Fruit fly (Drosophila melanogaster) whole organism, embryonic: Measurements from ENCODE around the gene CG33181.

ENCODE experiments used
- Aef1 ChIP-seq: fragments of 200-800 bp; sonication (Bioruptor generic); IDR thresholded peaks from 3 replicates; pipeline ENCODE4 v1.3.6; 2022; ENCODE audit warnings: missing biosample characterization, missing genetic modification characterization
- CG10979 ChIP-seq: fragments of 200-800 bp; sonication (Bioruptor generic); optimal IDR thresholded peaks from 2 replicates; lab custom pipeline; 2018; ENCODE audit warnings: missing biosample characterization, mild to moderate bottlenecking, missing genetic modification characterization, moderate library complexity
- CG11504 ChIP-seq: fragments of 200-800 bp; sonication (Bioruptor generic); optimal IDR thresholded peaks from 3 replicates; lab custom pipeline; 2019; ENCODE audit warnings: missing biosample characterization, mild to moderate bottlenecking, missing genetic modification characterization, moderate library complexity
- CG13287 ChIP-seq: fragments of 200-800 bp; sonication (Bioruptor generic); IDR thresholded peaks from 2 replicates; pipeline ENCODE4 v1.3.6; 2022; ENCODE audit warnings: missing biosample characterization, missing genetic modification characterization; ENCODE audit not compliant: partially characterized antibody
- CG14667 ChIP-seq: fragments of 200-800 bp; sonication (Bioruptor generic); IDR thresholded peaks from 2 replicates; pipeline ENCODE4 v1.3.6; 2022; ENCODE audit warnings: missing biosample characterization, missing genetic modification characterization
- CG15011 ChIP-seq: fragments of 200-800 bp; sonication (Bioruptor generic); optimal IDR thresholded peaks from 3 replicates; lab custom pipeline; 2018; ENCODE audit warnings: missing biosample characterization, mild to moderate bottlenecking, missing genetic modification characterization
- CG1647 ChIP-seq: fragments of 200-800 bp; sonication (Bioruptor generic); optimal IDR thresholded peaks from 3 replicates; lab custom pipeline; 2016; ENCODE audit warnings: missing biosample characterization, missing genetic modification characterization
- CG18599 ChIP-seq: fragments of 200-800 bp; sonication (Bioruptor generic); optimal IDR thresholded peaks from 3 replicates; lab custom pipeline; 2017; ENCODE audit warnings: missing biosample characterization, missing genetic modification characterization, mild to moderate bottlenecking, moderate library complexity, missing genetic modification reagents
- CG34376 ChIP-seq: fragments of 200-800 bp; sonication (Bioruptor generic); optimal IDR thresholded peaks from 2 replicates; lab custom pipeline; 2018; ENCODE audit warnings: missing biosample characterization, mild to moderate bottlenecking, missing genetic modification characterization
- CG34422 ChIP-seq: fragments of 200-800 bp; sonication (Bioruptor generic); IDR thresholded peaks from 3 replicates; pipeline ENCODE4 v1.3.6; 2022; ENCODE audit warnings: missing biosample characterization, missing genetic modification characterization
- CG43689 ChIP-seq: fragments of 200-800 bp; sonication (Bioruptor generic); IDR thresholded peaks from 2 replicates; pipeline ENCODE4 v1.3.6; 2022; ENCODE audit warnings: missing biosample characterization, missing genetic modification characterization
- CG4424 ChIP-seq: fragments of 200-800 bp; sonication (Bioruptor generic); optimal IDR thresholded peaks from 3 replicates; lab custom pipeline; 2016; ENCODE audit warnings: missing biosample characterization, missing genetic modification characterization
- CG4854 ChIP-seq: fragments of 200-800 bp; sonication (Bioruptor generic); optimal IDR thresholded peaks from 2 replicates; lab custom pipeline; 2016; ENCODE audit warnings: missing biosample characterization, missing genetic modification characterization, inconsistent platforms
- CG6175 ChIP-seq: fragments of 200-800 bp; sonication (Bioruptor generic); IDR thresholded peaks from 3 replicates; pipeline ENCODE4 v1.3.6; 2022; ENCODE audit warnings: missing biosample characterization, missing genetic modification characterization
- CG6813 ChIP-seq: fragments of 200-800 bp; sonication (Bioruptor generic); optimal IDR thresholded peaks from 2 replicates; lab custom pipeline; 2017; ENCODE audit warnings: missing biosample characterization, missing genetic modification characterization, mild to moderate bottlenecking, moderate library complexity, missing genetic modification reagents
- CG7556 ChIP-seq: fragments of 200-800 bp; sonication (Bioruptor generic); optimal IDR thresholded peaks from 2 replicates; lab custom pipeline; 2017; ENCODE audit warnings: missing biosample characterization, mild to moderate bottlenecking, missing genetic modification characterization
- CkIIα-i1 ChIP-seq: fragments of 200-800 bp; sonication (Bioruptor generic); IDR thresholded peaks from 2 replicates; pipeline ENCODE4 v1.3.6; 2022; ENCODE audit warnings: missing biosample characterization, missing genetic modification characterization
- CrebB ChIP-seq: fragments of 200-800 bp; sonication (Bioruptor generic); optimal IDR thresholded peaks from 3 replicates; lab custom pipeline; 2018; ENCODE audit warnings: missing biosample characterization, mild to moderate bottlenecking, missing genetic modification characterization
- D19B ChIP-seq: fragments of 200-800 bp; sonication (Bioruptor generic); optimal IDR thresholded peaks from 2 replicates; lab custom pipeline; 2017; ENCODE audit warnings: missing biosample characterization, mild to moderate bottlenecking, missing genetic modification characterization
- Dad ChIP-seq: fragments of 200-800 bp; sonication (Bioruptor generic); optimal IDR thresholded peaks from 3 replicates; lab custom pipeline; 2016; ENCODE audit warnings: missing biosample characterization, missing genetic modification characterization
- Ets65A ChIP-seq: fragments of 200-800 bp; sonication (Bioruptor generic); peaks from one replicate; lab custom pipeline; 2016; ENCODE audit warnings: missing biosample characterization, missing genetic modification characterization
- H15 ChIP-seq: fragments of 200-800 bp; sonication (Bioruptor generic); IDR thresholded peaks from 3 replicates; pipeline ENCODE4 v1.3.6; 2022; ENCODE audit warnings: missing biosample characterization, missing genetic modification characterization
- Hey ChIP-seq: fragments of 200-800 bp; sonication (Bioruptor generic); optimal IDR thresholded peaks from 3 replicates; lab custom pipeline; 2018; ENCODE audit warnings: missing biosample characterization, mild to moderate bottlenecking, missing genetic modification characterization
- Hr51 ChIP-seq, 2 experiments: fragments of 200-800 bp; sonication (Bioruptor generic); optimal IDR thresholded peaks; 2 replicates in 1 of 2; 3 replicates in 1 of 2; lab custom pipeline; 2016 to 2018; ENCODE audit warnings: missing biosample characterization in 2 of 2, missing genetic modification characterization in 2 of 2, mild to moderate bottlenecking in 1 of 2, moderate library complexity in 1 of 2
- Hsf ChIP-seq: fragments of 200-800 bp; sonication (Bioruptor generic); optimal IDR thresholded peaks from 3 replicates; lab custom pipeline; 2016; ENCODE audit warnings: missing biosample characterization, missing genetic modification characterization
- Sry-δ ChIP-seq: fragments of 200-800 bp; sonication (Bioruptor generic); optimal IDR thresholded peaks from 2 replicates; lab custom pipeline; 2016; ENCODE audit warnings: missing biosample characterization, missing genetic modification characterization
- Xrp1 ChIP-seq: fragments of 200-800 bp; sonication (Bioruptor generic); IDR thresholded peaks from 2 replicates; pipeline ENCODE4 v1.3.6; 2022; ENCODE audit warnings: missing biosample characterization, missing genetic modification characterization
- ato ChIP-seq: fragments of 200-800 bp; sonication (Bioruptor generic); IDR thresholded peaks from 2 replicates; pipeline ENCODE4 v1.3.6; 2022; ENCODE audit warnings: missing biosample characterization, missing genetic modification characterization; ENCODE audit not compliant: partially characterized antibody
- bbx ChIP-seq: fragments of 200-800 bp; sonication (Bioruptor generic); IDR thresholded peaks from 2 replicates; pipeline ENCODE4 v1.3.6; 2022; ENCODE audit warnings: missing biosample characterization, missing genetic modification characterization; ENCODE audit not compliant: partially characterized antibody
- bigmax ChIP-seq: fragments of 200-800 bp; sonication (Bioruptor generic); optimal IDR thresholded peaks from 2 replicates; lab custom pipeline; 2018; ENCODE audit warnings: missing biosample characterization, mild to moderate bottlenecking, missing genetic modification characterization
- cas ChIP-seq: fragments of 200-800 bp; sonication (Bioruptor generic); IDR thresholded peaks from 2 replicates; pipeline ENCODE4 v1.3.6; 2022; ENCODE audit warnings: missing biosample characterization, missing genetic modification characterization
- chn ChIP-seq: fragments of 200-800 bp; sonication (Bioruptor generic); optimal IDR thresholded peaks from 2 replicates; lab custom pipeline; 2016; ENCODE audit warnings: missing biosample characterization, missing genetic modification characterization
- corto ChIP-seq: fragments of 200-800 bp; sonication (Bioruptor generic); optimal IDR thresholded peaks from 2 replicates; lab custom pipeline; 2016; ENCODE audit warnings: missing biosample characterization, mild to moderate bottlenecking, missing genetic modification characterization, moderate library complexity
- dan ChIP-seq: fragments of 200-800 bp; sonication (Bioruptor generic); IDR thresholded peaks from 2 replicates; pipeline ENCODE4 v1.3.6; 2022; ENCODE audit warnings: missing biosample characterization, missing genetic modification characterization
- dm ChIP-seq: fragments of 200-800 bp; sonication (Bioruptor generic); optimal IDR thresholded peaks from 3 replicates; lab custom pipeline; 2016; ENCODE audit warnings: missing biosample characterization, missing genetic modification characterization
- dmrt99B ChIP-seq: fragments of 200-800 bp; sonication (Bioruptor generic); optimal IDR thresholded peaks from 2 replicates; lab custom pipeline; 2018; ENCODE audit warnings: missing biosample characterization, mild to moderate bottlenecking, missing genetic modification characterization, moderate library complexity
- her ChIP-seq: fragments of 200-800 bp; sonication (Bioruptor generic); optimal IDR thresholded peaks from 2 replicates; lab custom pipeline; 2016; ENCODE audit warnings: missing biosample characterization, missing genetic modification characterization
- hkb ChIP-seq, 2 experiments: fragments of 200-800 bp in 1 of 2; fragments of >200 bp in 1 of 2; sonication (Bioruptor generic) in 1 of 2; IDR thresholded peaks in 1 of 2; optimal IDR thresholded peaks in 1 of 2; 2 replicates each; pipeline versions ENCODE4 v1.3.6 to Lab custom; 2017 to 2022; ENCODE audit warnings: missing biosample characterization in 1 of 2, missing genetic modification characterization in 1 of 2
- lab ChIP-seq: fragments of 200-800 bp; sonication (Bioruptor generic); optimal IDR thresholded peaks from 3 replicates; lab custom pipeline; 2017; ENCODE audit warnings: missing biosample characterization, missing genetic modification characterization, mild to moderate bottlenecking, moderate library complexity, missing genetic modification reagents
- lmd ChIP-seq: fragments of 200-800 bp; sonication (Bioruptor generic); IDR thresholded peaks from 2 replicates; pipeline ENCODE4 v1.3.6; 2022; ENCODE audit warnings: missing biosample characterization, missing genetic modification characterization
- maf-S ChIP-seq: fragments of 200-800 bp; sonication (Bioruptor generic); optimal IDR thresholded peaks from 2 replicates; lab custom pipeline; 2016; ENCODE audit warnings: missing biosample characterization, missing genetic modification characterization
- nmo ChIP-seq: fragments of 200-800 bp; sonication (Bioruptor generic); optimal IDR thresholded peaks from 2 replicates; lab custom pipeline; 2018; ENCODE audit warnings: missing biosample characterization, mild to moderate bottlenecking, missing genetic modification characterization, moderate library complexity
- row ChIP-seq: fragments of 200-800 bp; sonication (Bioruptor generic); IDR thresholded peaks from 3 replicates; pipeline ENCODE4 v1.3.6; 2022; ENCODE audit warnings: missing biosample characterization, missing genetic modification characterization
- run ChIP-seq: fragments of 200-800 bp; sonication (Bioruptor generic); optimal IDR thresholded peaks from 3 replicates; lab custom pipeline; 2018; ENCODE audit warnings: missing biosample characterization, mild to moderate bottlenecking, missing genetic modification characterization
- slbo ChIP-seq: fragments of 200-800 bp; sonication (Bioruptor generic); IDR thresholded peaks from 2 replicates; pipeline ENCODE4 v1.3.6; 2022; ENCODE audit warnings: missing biosample characterization, missing genetic modification characterization
- sr ChIP-seq: fragments of 200-800 bp; sonication (Bioruptor generic); IDR thresholded peaks from 3 replicates; pipeline ENCODE4 v1.3.6; 2022; ENCODE audit warnings: missing biosample characterization, missing genetic modification characterization
- tll ChIP-seq, 2 experiments: fragments of 200-800 bp in 1 of 2; fragments of >200 bp in 1 of 2; sonication (Bioruptor generic) in 1 of 2; optimal IDR thresholded peaks; 2 replicates each; lab custom pipeline; 2017 to 2019; ENCODE audit warnings: missing biosample characterization in 2 of 2, missing genetic modification characterization in 2 of 2, mild to moderate bottlenecking in 1 of 2, moderate library complexity in 1 of 2
- unpg ChIP-seq: fragments of 200-800 bp; sonication (Bioruptor generic); optimal IDR thresholded peaks from 3 replicates; lab custom pipeline; 2018; ENCODE audit warnings: missing biosample characterization, mild to moderate bottlenecking, missing genetic modification characterization, moderate library complexity
- wdn ChIP-seq: fragments of 200-800 bp; sonication (Bioruptor generic); IDR thresholded peaks from 2 replicates; pipeline ENCODE4 v1.3.6; 2022; ENCODE audit warnings: missing biosample characterization, missing genetic modification characterization

CG33181 gene

DNA sequence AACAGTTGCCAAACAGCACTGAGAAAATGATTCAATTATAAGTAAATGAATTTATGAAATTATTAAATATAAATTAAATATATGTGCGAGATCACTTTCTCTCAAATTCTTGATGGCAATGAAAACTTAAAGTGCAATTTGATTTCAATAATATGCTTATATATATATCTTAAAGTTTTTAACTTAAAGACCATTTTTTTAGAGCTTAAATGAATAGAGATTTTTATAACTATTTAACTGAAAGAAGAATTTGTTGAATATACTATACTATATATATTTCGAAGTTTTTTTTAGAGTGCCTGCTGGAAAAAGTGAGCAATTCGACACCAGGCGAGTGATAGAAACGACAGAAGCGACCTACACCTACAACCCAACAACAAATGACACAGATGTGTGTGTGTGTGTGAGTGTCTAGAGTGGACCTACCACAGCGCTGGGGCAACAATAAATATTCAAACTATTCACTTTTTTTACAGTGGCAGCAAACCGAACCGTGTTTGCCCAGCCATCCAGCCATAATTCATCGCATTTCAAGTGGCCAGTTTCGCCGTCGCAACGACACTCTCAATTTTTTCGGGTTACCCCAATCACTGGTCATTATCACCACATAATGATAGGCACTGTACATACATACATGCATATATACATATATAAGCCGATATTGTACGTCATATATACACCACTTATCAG is 44.1 kb upstream of the CG33181 start (continued):
- TF ChIP-seq CG11504 (tag; lab: Kevin White, UChicago) = peak; percentile 72
- TF ChIP-seq Hr51 (GFP tag; optimal IDR thresholded peaks at IDR 0.05; lab: Kevin White, UChicago) = peak in 1 of 2 experiments; percentile 75
- TF ChIP-seq Hsf = no peak
- TF ChIP-seq D19B (GFP tag; lab: Kevin White, UChicago) = no peak
- TF ChIP-seq CG10979 = peak; percentile 86
- TF ChIP-seq ato (GFP tag; lab: Robert Waterston, UW) = no peak
- TF ChIP-seq wdn (GFP tag; lab: Robert Waterston, UW) = no peak
- no peak for TF ChIP-seq corto (GFP tag; lab: Kevin White, UChicago)
- TF ChIP-seq CG43689 = no peak
- peak; percentile 7 for TF ChIP-seq chn (GFP tag; lab: Kevin White, UChicago)
- no peak for TF ChIP-seq Hey (tag; lab: Kevin White, UChicago)
- TF ChIP-seq her (GFP tag; lab: Kevin White, UChicago) = no peak
- no peak for TF ChIP-seq Sry-δ (GFP tag; lab: Kevin White, UChicago)
- TF ChIP-seq dmrt99B (tag; lab: Kevin White, UChicago) = peak; percentile 75
- TF ChIP-seq dan (GFP tag; lab: Robert Waterston, UW) = no peak
- no peak for TF ChIP-seq maf-S (GFP tag; lab: Kevin White, UChicago)
- no peak for TF ChIP-seq CkIIα-i1 (GFP tag; lab: Robert Waterston, UW)
- peak; percentile 12; the same call in 1 of the 2 replicates for TF ChIP-seq slbo (GFP tag; lab: Robert Waterston, UW)
- no peak for TF ChIP-seq CG6813 (GFP tag; lab: Kevin White, UChicago)
- 0 out of 3 replicates have a peak, but pooled peaks have one; percentile 19 for TF ChIP-seq sr (GFP tag; lab: Robert Waterston, UW)
- peak; percentile 37 for TF ChIP-seq CG18599 (GFP tag; lab: Kevin White, UChicago)
- TF ChIP-seq CG4854 = no peak
- no peak for TF ChIP-seq CG13287 (GFP tag; lab: Robert Waterston, UW)
- no peak for TF ChIP-seq Ets65A
- peak; percentile 24 for TF ChIP-seq CG34376
- TF ChIP-seq lmd (GFP tag; lab: Robert Waterston, UW) = peak; percentile 24; the same call in 1 of the 2 replicates
- TF ChIP-seq cas = no peak
- TF ChIP-seq Xrp1 = peak; percentile 66
- TF ChIP-seq CG34422 (GFP tag; lab: Robert Waterston, UW) = no peak; the same call in 2 of the 3 replicates
- TF ChIP-seq CG7556 (GFP tag; lab: Kevin White, UChicago) = peak; percentile 66
- TF ChIP-seq Aef1 (GFP tag; lab: Robert Waterston, UW) = no peak
- TF ChIP-seq nmo = peak; percentile 79
- TF ChIP-seq bbx (GFP tag; lab: Robert Waterston, UW) = no peak
- no peak for TF ChIP-seq tll (GFP tag; optimal IDR thresholded peaks at IDR 0.05; lab: Kevin White, UChicago)
- 0 out of 3 replicates have a peak, but pooled peaks have one; percentile 51 for TF ChIP-seq CG6175 (GFP tag; lab: Robert Waterston, UW)
- no peak for TF ChIP-seq CrebB (tag; lab: Kevin White, UChicago)
- TF ChIP-seq CG15011 (GFP tag; lab: Kevin White, UChicago) = no peak
- no peak for TF ChIP-seq bigmax (GFP tag; lab: Kevin White, UChicago)
- TF ChIP-seq unpg (GFP tag; lab: Kevin White, UChicago) = peak; percentile 63
- TF ChIP-seq CG1647 = no peak
- TF ChIP-seq H15 (GFP tag; lab: Robert Waterston, UW) = no peak
- TF ChIP-seq row (GFP tag; lab: Robert Waterston, UW) = peak; percentile 54; the same call in 2 of the 3 replicates
- TF ChIP-seq lab = peak; percentile 61
- no peak for TF ChIP-seq Dad (GFP tag; lab: Kevin White, UChicago)
- TF ChIP-seq dm (GFP tag; lab: Kevin White, UChicago) = no peak
- no peak for TF ChIP-seq hkb (optimal IDR thresholded peaks at IDR 0.05; lab: Kevin White, UChicago)
- no peak for TF ChIP-seq hkb (GFP tag; IDR thresholded peaks at IDR 0.05; lab: Robert Waterston, UW)
- peak; percentile 49 for TF ChIP-seq CG4424 (GFP tag; lab: Kevin White, UChicago)
- no peak for TF ChIP-seq run
- TF ChIP-seq CG14667 (GFP tag; lab: Robert Waterston, UW) = no peak
